Fruit fly (Drosophila melanogaster): ENCODE results near the gene Eig71Ek.

- no peak for TF ChIP-seq CG10348 (GFP tag; IDR thresholded peaks at IDR 0.05)
- no peak for TF ChIP-seq CG14655 (GFP tag; optimal IDR thresholded peaks at IDR 0.05)
Measured at dm6 chr3L:15660915-15661314, at the start of gene Eig71Ek, which contains the start of gene Eig71Ej.

All from whole organism, pupa.